Fruit fly (Drosophila melanogaster): ENCODE measurements around the gene BORCS5.

- TF ChIP-seq CG8478 (optimal IDR thresholded peaks at IDR 0.05) (no peak), CTCF (optimal IDR thresholded peaks at IDR 0.05) (no peak)
Observed at dm6 chrX:11885356-11885755, 12.8 kb upstream of the BORCS5 start.

Measured in S2 (cell line).